Fruit fly (Drosophila melanogaster): ENCODE results near the gene Edc3.

The Edc3 gene

DNA sequence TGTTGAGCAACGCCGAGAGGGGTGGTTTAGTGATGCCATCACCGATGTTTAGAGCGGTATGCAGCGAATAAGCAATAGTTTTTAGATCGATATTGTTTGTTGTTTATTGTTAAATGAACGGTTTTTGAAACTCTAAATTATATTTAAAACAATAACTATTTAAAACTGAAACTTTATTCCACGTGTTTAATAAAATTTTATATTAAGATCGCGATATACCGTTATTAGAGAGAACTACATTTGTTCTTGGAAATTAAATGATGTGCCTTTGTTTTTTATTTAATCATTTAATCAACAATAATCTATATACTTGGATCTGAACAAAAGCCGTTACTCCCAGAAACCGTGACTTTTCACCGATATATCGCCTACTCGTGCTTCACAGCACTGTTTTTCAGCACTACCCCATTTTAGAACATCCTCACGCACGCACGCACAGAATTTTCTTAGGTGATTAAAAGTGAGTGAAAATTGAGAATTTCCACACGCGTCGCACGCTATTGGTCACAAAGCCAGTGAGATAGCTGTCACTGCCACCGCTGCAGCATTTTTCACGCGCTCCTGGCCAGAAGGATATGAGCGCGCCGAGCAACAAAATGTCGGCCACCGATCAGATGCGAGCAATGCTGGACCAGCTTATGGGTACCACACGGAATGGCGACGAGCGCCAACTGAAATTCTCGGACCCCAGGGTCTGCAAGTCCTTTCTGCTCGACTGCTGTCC lies 15.6 kb downstream of the Edc3 start, which contains the start of the genes U4-U6-60K and CG7564 (continued):
- TF ChIP-seq sug (tag; optimal IDR thresholded peaks at IDR 0.05) = peak; percentile 74
- TF ChIP-seq Hmr (GFP tag; optimal IDR thresholded peaks at IDR 0.05) = peak; percentile 72
- peak; percentile 8 for TF ChIP-seq CG5245 (GFP tag; optimal IDR thresholded peaks at IDR 0.05)
- TF ChIP-seq en (GFP tag; optimal IDR thresholded peaks at IDR 0.05) = no peak
- no peak for TF ChIP-seq Trl (optimal IDR thresholded peaks at IDR 0.05)
- peak; percentile 38 for TF ChIP-seq Trl (GFP tag; optimal IDR thresholded peaks at IDR 0.05)
- TF ChIP-seq CG10654 (GFP tag; optimal IDR thresholded peaks at IDR 0.05) = peak; percentile 60
- peak; percentile 71 for TF ChIP-seq CG18619 (GFP tag; optimal IDR thresholded peaks at IDR 0.05)
- peak; percentile 72 for TF ChIP-seq CG10209 (GFP tag; optimal IDR thresholded peaks at IDR 0.05)
- peak; percentile 41 for TF ChIP-seq CG10274 (GFP tag; optimal IDR thresholded peaks at IDR 0.05)
- TF ChIP-seq dmrt99B (tag; optimal IDR thresholded peaks at IDR 0.05) = no peak
- TF ChIP-seq CG10959 (GFP tag; IDR thresholded peaks at IDR 0.05) = no peak
- TF ChIP-seq CG4328 (GFP tag; optimal IDR thresholded peaks at IDR 0.05) = peak; percentile 46
- no peak for TF ChIP-seq p53 (GFP tag; optimal IDR thresholded peaks at IDR 0.05)
- TF ChIP-seq nmo (GFP tag; optimal IDR thresholded peaks at IDR 0.05) = peak; percentile 81
- TF ChIP-seq Ada2b (GFP tag; IDR thresholded peaks at IDR 0.05) = no peak
- peak; percentile 20 for TF ChIP-seq Hmx (GFP tag; optimal IDR thresholded peaks at IDR 0.05)
- no peak for TF ChIP-seq salm (tag; optimal IDR thresholded peaks at IDR 0.05)
- peak; percentile 53 for TF ChIP-seq HLH54F (GFP tag; optimal IDR thresholded peaks at IDR 0.05)
- TF ChIP-seq CG16779 (GFP tag; IDR thresholded peaks at IDR 0.05) = no peak
- TF ChIP-seq CG7987 (GFP tag; optimal IDR thresholded peaks at IDR 0.05) = no peak
- TF ChIP-seq Dip3 (GFP tag; optimal IDR thresholded peaks at IDR 0.05) = peak; percentile 53
- peak; percentile 96 for TF ChIP-seq nerfin-2 (GFP tag; IDR thresholded peaks at IDR 0.05; ENCODE audit: partially characterized antibody)
- TF ChIP-seq ara (GFP tag; IDR thresholded peaks at IDR 0.05) = no peak
- TF ChIP-seq CG14965 (GFP tag; optimal IDR thresholded peaks at IDR 0.05; ENCODE audit: borderline replicate concordance) = no peak
- TF ChIP-seq CG1602 (GFP tag; optimal IDR thresholded peaks at IDR 0.05) = peak; percentile 61
- TF ChIP-seq HmgD (GFP tag; optimal IDR thresholded peaks at IDR 0.05) = no peak
- no peak for TF ChIP-seq prd (optimal IDR thresholded peaks at IDR 0.05)
- peak; percentile 58; the same call in 2 of the 3 replicates for TF ChIP-seq prd (GFP tag; IDR thresholded peaks at IDR 0.05)
- peak; percentile 20 for TF ChIP-seq pum (GFP tag; optimal IDR thresholded peaks at IDR 0.05)
- TF ChIP-seq zf30C (GFP tag; optimal IDR thresholded peaks at IDR 0.05) = no peak
- peak; percentile 54 for TF ChIP-seq vvl (GFP tag; IDR thresholded peaks at IDR 0.05)
- no peak for TF ChIP-seq Sox100B (GFP tag; optimal IDR thresholded peaks at IDR 0.05)
- peak; percentile 44 for TF ChIP-seq eyg (GFP tag; optimal IDR thresholded peaks at IDR 0.05)
- no peak for TF ChIP-seq danr (GFP tag; IDR thresholded peaks at IDR 0.05)
- TF ChIP-seq CG4730 (GFP tag; IDR thresholded peaks at IDR 0.05) = 0 out of 2 replicates have a peak, but pooled peaks have one; percentile 11
- TF ChIP-seq CG2202 (tag; optimal IDR thresholded peaks at IDR 0.05) = no peak
- TF ChIP-seq Camta (GFP tag; optimal IDR thresholded peaks at IDR 0.05) = peak; percentile 52
- peak; percentile 61 for TF ChIP-seq Max (GFP tag; optimal IDR thresholded peaks at IDR 0.05)
- peak; percentile 15 for TF ChIP-seq CG10462 (GFP tag; optimal IDR thresholded peaks at IDR 0.05)
- no peak for TF ChIP-seq CG12071 (GFP tag; optimal IDR thresholded peaks at IDR 0.05)
- peak; percentile 44 for TF ChIP-seq CG9609 (GFP tag; optimal IDR thresholded peaks at IDR 0.05)
- no peak for TF ChIP-seq ttk (GFP tag; IDR thresholded peaks at IDR 0.05)
- TF ChIP-seq MESR4 (GFP tag; optimal IDR thresholded peaks at IDR 0.05) = peak; percentile 97
- peak; percentile 63 for TF ChIP-seq Abd-B (GFP tag; optimal IDR thresholded peaks at IDR 0.05)
- peak; percentile 48; the same call in 1 of the 2 replicates for TF ChIP-seq klu (GFP tag; IDR thresholded peaks at IDR 0.05)
- TF ChIP-seq CG3407 (GFP tag; optimal IDR thresholded peaks at IDR 0.05) = peak; percentile 3
- TF ChIP-seq Bdp1 (GFP tag; optimal IDR thresholded peaks at IDR 0.05) = peak; percentile 64
- TF ChIP-seq rib (GFP tag; IDR thresholded peaks at IDR 0.05) = no peak
- no peak for TF ChIP-seq chm (GFP tag; IDR thresholded peaks at IDR 0.05)
- peak; percentile 6 for TF ChIP-seq CG9797 (GFP tag; optimal IDR thresholded peaks at IDR 0.05)
